Worm (Caenorhabditis elegans) whole organism, L1 larva: ENCODE measurements around the gene msa-1.
A peak's percentile ranks its signal among the peaks of the same experiment; 100 is the strongest.

Experiments
- ces-1 ChIP-seq: fragments of 150-350 bp; optimal IDR thresholded peaks from 2 replicates; lab custom pipeline; 2014; ENCODE audit warnings: missing biosample characterization, missing genetic modification reagents, missing genetic modification characterization
- egl-27 ChIP-seq, 2 experiments: fragments of 150-350 bp in 1 of 2; sonication (generic microtip); optimal IDR thresholded peaks; 3 replicates each; lab custom pipeline; 2017 to 2018; ENCODE audit warnings: missing biosample characterization in 2 of 2, missing genetic modification characterization in 2 of 2, missing genetic modification reagents in 2 of 2
- ets-5 ChIP-seq: fragments of 200-800 bp; sonication (Bioruptor generic); IDR thresholded peaks from 2 replicates; pipeline ENCODE4 v1.3.6; 2022; ENCODE audit warnings: missing genetic modification characterization, missing compliant biosample characterization
- lin-15B ChIP-seq: fragments of 150-350 bp; sonication (generic microtip); optimal IDR thresholded peaks from 3 replicates; lab custom pipeline; 2014; ENCODE audit warnings: missing biosample characterization, missing genetic modification characterization
- lsy-2 ChIP-seq, 2 experiments: fragments of 150-350 bp; optimal IDR thresholded peaks; 2 replicates each; lab custom pipeline; 2014; ENCODE audit warnings: missing biosample characterization in 2 of 2, missing genetic modification characterization in 2 of 2
- mab-9 ChIP-seq: fragments of 200-800 bp; sonication (Bioruptor generic); IDR thresholded peaks from 2 replicates; pipeline ENCODE4 v1.3.6; 2022; ENCODE audit warnings: missing genetic modification reagents, missing genetic modification characterization, missing compliant biosample characterization
- nhr-12 ChIP-seq: sonication (generic microtip); optimal IDR thresholded peaks from 2 replicates; lab custom pipeline; 2017; ENCODE audit warnings: missing biosample characterization, missing genetic modification characterization
- nhr-237 ChIP-seq: fragments of 150-350 bp; optimal IDR thresholded peaks from 2 replicates; lab custom pipeline; 2014; ENCODE audit warnings: missing biosample characterization, missing genetic modification characterization
- nhr-71 ChIP-seq: sonication (generic microtip); optimal IDR thresholded peaks from 2 replicates; lab custom pipeline; 2016; ENCODE audit warnings: mild to moderate bottlenecking, missing genetic modification characterization, moderate library complexity, missing compliant biosample characterization
- pqm-1 ChIP-seq: sonication (generic microtip); optimal IDR thresholded peaks from 3 replicates; lab custom pipeline; 2017; ENCODE audit warnings: missing biosample characterization, missing genetic modification characterization
- tbx-2 ChIP-seq: sonication (generic microtip); optimal IDR thresholded peaks from 2 replicates; lab custom pipeline; 2016; ENCODE audit warnings: missing genetic modification characterization, missing compliant biosample characterization
- unc-86 ChIP-seq: sonication (generic microtip); optimal IDR thresholded peaks from 2 replicates; lab custom pipeline; 2016; ENCODE audit warnings: missing genetic modification characterization, missing compliant biosample characterization
- unc-98 ChIP-seq: fragments of 200-800 bp; sonication (Bioruptor generic); IDR thresholded peaks from 2 replicates; pipeline ENCODE4 v1.3.6; 2022; ENCODE audit warnings: missing genetic modification characterization, missing compliant biosample characterization
- ztf-4 ChIP-seq: fragments of 150-350 bp; optimal IDR thresholded peaks from 2 replicates; lab custom pipeline; 2014; ENCODE audit warnings: missing biosample characterization, missing genetic modification characterization

DNA sequence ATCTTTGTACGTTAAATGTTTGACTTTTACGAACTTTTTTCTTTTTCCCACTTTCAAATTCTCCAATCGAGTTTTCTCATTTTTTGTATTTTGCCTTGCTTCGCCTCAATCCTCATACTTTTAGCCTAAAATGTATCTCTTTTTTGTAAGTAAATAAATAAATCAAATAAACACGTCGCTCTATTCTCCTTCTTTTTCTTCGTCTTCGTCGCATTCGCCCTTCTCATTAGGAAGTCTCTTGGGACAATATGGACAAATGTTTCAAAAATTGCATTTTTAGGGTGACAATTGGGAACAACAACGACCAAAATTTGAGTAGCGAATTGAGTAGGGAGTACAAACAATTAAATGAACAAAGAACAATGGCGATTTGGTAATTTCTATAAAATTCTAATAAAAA lies 3.6 kb downstream of the msa-1 start:
- TF ChIP-seq nhr-12 (tag; lab: Kevin White, UChicago) (no peak), pqm-1 (tag; lab: Kevin White, UChicago) (no peak), lsy-2 (tag; optimal IDR thresholded peaks at IDR 0.05; lab: Kevin White, UChicago) (no peak), unc-86 (tag; lab: Kevin White, UChicago) (no peak), ces-1 (peak; percentile 84), mab-9 (GFP tag; lab: Robert Waterston, UW) (no peak), egl-27 (tag; optimal IDR thresholded peaks at IDR 0.05; lab: Kevin White, UChicago) (no peak), unc-98 (GFP tag; lab: Robert Waterston, UW) (no peak), ztf-4 (tag; lab: Kevin White, UChicago) (no peak), tbx-2 (tag; lab: Kevin White, UChicago) (peak; percentile 43), nhr-71 (peak; percentile 25), nhr-237 (no peak), ets-5 (GFP tag; lab: Robert Waterston, UW) (no peak), lin-15B (tag; lab: Kevin White, UChicago) (no peak)
